Fruit fly (Drosophila melanogaster): ENCODE data around the gene CG7656.
A peak's percentile ranks its signal among the peaks of the same experiment; 100 is the strongest.

dm6 chr3L:15592536-15593260 lies 4.7 kb upstream of the CG7656 start:
- peak; percentile 57 for TF ChIP-seq CG14655 (GFP tag; optimal IDR thresholded peaks at IDR 0.05)
- no peak for TF ChIP-seq CG10348 (GFP tag; IDR thresholded peaks at IDR 0.05)
- no peak for TF ChIP-seq D1 (tag; optimal IDR thresholded peaks at IDR 0.05)
- TF ChIP-seq CG34367 (tag; optimal IDR thresholded peaks at IDR 0.05), result no peak
- TF ChIP-seq CG4496 (GFP tag; IDR thresholded peaks at IDR 0.05), result no peak
- TF ChIP-seq CG8301 (tag; optimal IDR thresholded peaks at IDR 0.05), result peak; percentile 42
- no peak for TF ChIP-seq rn (GFP tag; IDR thresholded peaks at IDR 0.05)

All from whole organism, pupa.